Worm (Caenorhabditis elegans) whole organism, L1 larva: Measurements from ENCODE around the gene ZK353.9.

Source experiments
- efl-3 ChIP-seq: fragments of 200-800 bp; sonication (Bioruptor generic); optimal IDR thresholded peaks from 2 replicates; lab custom pipeline; 2018; ENCODE audit warnings: mild to moderate bottlenecking, missing genetic modification characterization, missing compliant biosample characterization
- zip-4 ChIP-seq: fragments of 200-800 bp; sonication (Bioruptor generic); optimal IDR thresholded peaks from 2 replicates; lab custom pipeline; 2018; ENCODE audit warnings: mild to moderate bottlenecking, missing genetic modification characterization, moderate library complexity, missing compliant biosample characterization

DNA sequence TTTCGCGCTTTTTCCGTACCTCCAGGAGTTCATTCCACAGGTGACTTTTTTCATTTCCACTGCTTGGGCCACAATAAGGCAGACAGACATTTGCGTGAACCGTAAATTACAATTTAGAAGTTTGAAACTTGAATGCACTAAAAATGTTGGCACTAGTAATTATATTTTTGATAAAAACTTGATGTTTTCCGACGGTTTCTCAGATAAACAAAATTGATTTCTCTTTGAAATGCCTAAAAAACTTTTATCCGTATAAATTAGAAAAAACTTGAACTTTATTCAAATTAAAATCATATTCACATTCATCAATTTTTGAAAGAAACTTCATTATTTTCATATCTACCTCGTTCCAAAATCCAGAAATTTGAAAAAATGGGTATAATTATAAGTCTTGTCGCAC is 13.6 kb upstream of the ZK353.9 start, which contains the start of gene ZK353.3:
- TF ChIP-seq zip-4 (GFP tag; lab: Kevin White, UChicago), result no peak
- TF ChIP-seq efl-3 (GFP tag; lab: Kevin White, UChicago), result no peak
